Worm (Caenorhabditis elegans) whole organism, L1 larva: Measurements from ENCODE around the gene dap-3.

Experiments used
- ceh-82 ChIP-seq, 3 experiments: fragments of 150-350 bp in 1 of 3; sonication (generic microtip) in 2 of 3; optimal IDR thresholded peaks; 2 replicates each; lab custom pipeline; 2014 to 2017; ENCODE audit warnings: missing biosample characterization in 3 of 3, missing genetic modification characterization in 3 of 3
- lin-39 ChIP-seq: fragments of 150-350 bp; optimal IDR thresholded peaks from 2 replicates; lab custom pipeline; 2014; ENCODE audit warnings: missing biosample characterization, missing genetic modification reagents, missing genetic modification characterization
- nhr-47 ChIP-seq: sonication (generic microtip); optimal IDR thresholded peaks from 2 replicates; lab custom pipeline; 2016; ENCODE audit warnings: mild to moderate bottlenecking, missing genetic modification characterization, moderate library complexity, missing compliant biosample characterization
- nhr-76 ChIP-seq: sonication (generic microtip); optimal IDR thresholded peaks from 2 replicates; lab custom pipeline; 2017; ENCODE audit warnings: missing biosample characterization, missing genetic modification characterization
- tbx-2 ChIP-seq: sonication (generic microtip); optimal IDR thresholded peaks from 2 replicates; lab custom pipeline; 2016; ENCODE audit warnings: missing genetic modification characterization, missing compliant biosample characterization
- unc-62 ChIP-seq: fragments of 150-350 bp; optimal IDR thresholded peaks from 2 replicates; lab custom pipeline; 2014; ENCODE audit warnings: missing biosample characterization, missing genetic modification reagents, missing genetic modification characterization

- no peak for TF ChIP-seq ceh-82 (tag; optimal IDR thresholded peaks at IDR 0.05; lab: Kevin White, UChicago)
- TF ChIP-seq nhr-76 (tag; lab: Kevin White, UChicago): no peak
- TF ChIP-seq unc-62 (GFP tag; lab: Kevin White, UChicago): no peak
- no peak for TF ChIP-seq lin-39 (tag; lab: Kevin White, UChicago)
- no peak for TF ChIP-seq nhr-47 (tag; lab: Kevin White, UChicago)
- no peak for TF ChIP-seq tbx-2 (tag; lab: Kevin White, UChicago)
Observed at ce11 chrII:10556550-10557205, 24.3 kb upstream of the dap-3 start.
